Fruit fly (Drosophila melanogaster): ENCODE measurements around the gene CG12170.

Gene CG12170

dm6 chr3R:5682921-5683748, 46.1 kb downstream of the CG12170 start (continued):
- TF ChIP-seq CG11247 (GFP tag; IDR thresholded peaks at IDR 0.05) = no peak
- no peak for TF ChIP-seq sna (GFP tag; IDR thresholded peaks at IDR 0.05; ENCODE audit: partially characterized antibody)
- TF ChIP-seq crc (GFP tag; optimal IDR thresholded peaks at IDR 0.05) = no peak
- no peak for TF ChIP-seq fu2 (GFP tag; optimal IDR thresholded peaks at IDR 0.05)
- TF ChIP-seq CG18599 (GFP tag; optimal IDR thresholded peaks at IDR 0.05) = peak; percentile 40
- peak; percentile 50 for TF ChIP-seq Ptx1 (GFP tag; IDR thresholded peaks at IDR 0.05)
- TF ChIP-seq Eip74EF (GFP tag; optimal IDR thresholded peaks at IDR 0.05) = peak in 1 of 2 experiments; percentile 75
- TF ChIP-seq Doc2 (GFP tag; IDR thresholded peaks at IDR 0.05) = no peak
- TF ChIP-seq CG17359 (tag; optimal IDR thresholded peaks at IDR 0.05) = peak; percentile 77
- TF ChIP-seq Abd-B (GFP tag; optimal IDR thresholded peaks at IDR 0.05) = peak; percentile 34
- TF ChIP-seq ranshi (GFP tag; IDR thresholded peaks at IDR 0.05) = 0 out of 2 replicates have a peak, but pooled peaks have one; percentile 14
- no peak for TF ChIP-seq sd (tag; optimal IDR thresholded peaks at IDR 0.05)
- no peak for TF ChIP-seq CG9932 (GFP tag; IDR thresholded peaks at IDR 0.05)
- TF ChIP-seq CG14860 (GFP tag; IDR thresholded peaks at IDR 0.05; ENCODE audit: partially characterized antibody) = no peak
- TF ChIP-seq Antp (GFP tag; optimal IDR thresholded peaks at IDR 0.05) = peak; percentile 15
- no peak for TF ChIP-seq nau (GFP tag; optimal IDR thresholded peaks at IDR 0.05)
- peak; percentile 81 for TF ChIP-seq Sox102F (GFP tag; optimal IDR thresholded peaks at IDR 0.05)
- TF ChIP-seq CG4730 (GFP tag; IDR thresholded peaks at IDR 0.05) = 0 out of 2 replicates have a peak, but pooled peaks have one; percentile 19
- TF ChIP-seq E2f1 (GFP tag; IDR thresholded peaks at IDR 0.05) = peak; percentile 58
- TF ChIP-seq CG4328 (GFP tag; optimal IDR thresholded peaks at IDR 0.05) = no peak
- TF ChIP-seq bsh (GFP tag; optimal IDR thresholded peaks at IDR 0.05) = peak; percentile 55 to 88
- peak; percentile 35 for TF ChIP-seq org-1 (GFP tag; optimal IDR thresholded peaks at IDR 0.05)
- TF ChIP-seq corto (GFP tag; optimal IDR thresholded peaks at IDR 0.05) = no peak
- no peak for TF ChIP-seq her (GFP tag; optimal IDR thresholded peaks at IDR 0.05)
- no peak for TF ChIP-seq CG1832 (GFP tag; optimal IDR thresholded peaks at IDR 0.05)
- no peak for TF ChIP-seq ems (GFP tag; optimal IDR thresholded peaks at IDR 0.05)
- peak; percentile 78 for TF ChIP-seq CG1529 (GFP tag; optimal IDR thresholded peaks at IDR 0.05)
- TF ChIP-seq ftz-f1 (GFP tag; optimal IDR thresholded peaks at IDR 0.05) = no peak
- peak; percentile 23 for TF ChIP-seq Mad (GFP tag; optimal IDR thresholded peaks at IDR 0.05)
- no peak for TF ChIP-seq CG6765 (GFP tag; optimal IDR thresholded peaks at IDR 0.05)
- no peak for TF ChIP-seq YL-1 (GFP tag; optimal IDR thresholded peaks at IDR 0.05)
- TF ChIP-seq Stat92E (GFP tag; optimal IDR thresholded peaks at IDR 0.05) = peak in 1 of 3 experiments; percentile 46
- TF ChIP-seq pita (GFP tag; optimal IDR thresholded peaks at IDR 0.05) = no peak
- TF ChIP-seq pzg (GFP tag; optimal IDR thresholded peaks at IDR 0.05) = no peak
- no peak for TF ChIP-seq Lim3 (GFP tag; IDR thresholded peaks at IDR 0.05)
- peak; percentile 11 for TF ChIP-seq gcm2 (GFP tag; optimal IDR thresholded peaks at IDR 0.05)
- no peak for TF ChIP-seq sqz (GFP tag; optimal IDR thresholded peaks at IDR 0.05)
- TF ChIP-seq CG11560 (tag; IDR thresholded peaks at IDR 0.05) = no peak
- TF ChIP-seq gsb (GFP tag; IDR thresholded peaks at IDR 0.05) = no peak
- TF ChIP-seq mld (GFP tag; IDR thresholded peaks at IDR 0.05; ENCODE audit: partially characterized antibody) = no peak
- TF ChIP-seq CG12071 (GFP tag; optimal IDR thresholded peaks at IDR 0.05) = no peak
- TF ChIP-seq CG15696 (tag; optimal IDR thresholded peaks at IDR 0.05) = peak; percentile 48
- TF ChIP-seq CG6272 (GFP tag; IDR thresholded peaks at IDR 0.05) = no peak
- no peak for TF ChIP-seq CG31388 (GFP tag; optimal IDR thresholded peaks at IDR 0.05)
- no peak for TF ChIP-seq CkIIα-i1 (GFP tag; IDR thresholded peaks at IDR 0.05)
- peak; percentile 33 for TF ChIP-seq chn (GFP tag; optimal IDR thresholded peaks at IDR 0.05)
- no peak for TF ChIP-seq CG14014 (GFP tag; IDR thresholded peaks at IDR 0.05)
- 0 out of 3 replicates have a peak, but pooled peaks have one; percentile 16 for TF ChIP-seq otp (GFP tag; IDR thresholded peaks at IDR 0.05)
- TF ChIP-seq CG3163 (GFP tag; optimal IDR thresholded peaks at IDR 0.05) = no peak
